Fruit fly (Drosophila melanogaster): ENCODE measurements around the gene CG1983.

DNA sequence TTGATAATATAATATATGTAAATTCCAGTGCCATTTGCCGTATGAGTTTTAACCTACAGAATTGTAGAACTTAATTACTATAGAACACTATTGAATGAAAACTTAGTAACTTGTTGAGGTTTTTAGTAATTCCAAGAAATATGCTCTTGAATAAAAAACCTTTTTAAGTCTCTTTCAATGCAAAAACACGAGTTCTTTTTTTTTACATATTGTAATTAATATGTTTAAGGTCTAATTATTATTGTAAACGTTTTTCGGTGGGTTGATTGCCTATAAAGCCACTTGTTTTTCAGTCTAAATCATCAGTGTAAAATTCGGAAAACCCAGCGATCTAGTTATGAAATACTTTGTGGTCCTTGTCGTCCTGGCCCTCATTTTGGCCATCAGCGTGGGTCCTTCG is 32.1 kb upstream of the CG1983 start, which contains the start of gene Anp:
- TF ChIP-seq Abd-B (GFP tag; optimal IDR thresholded peaks at IDR 0.05) (no peak), Dfd (GFP tag; optimal IDR thresholded peaks at IDR 0.05) (no peak), sv (GFP tag; optimal IDR thresholded peaks at IDR 0.05) (no peak), OdsH (GFP tag; optimal IDR thresholded peaks at IDR 0.05) (no peak), Vsx2 (GFP tag; optimal IDR thresholded peaks at IDR 0.05; ENCODE audit: partially characterized antibody) (no peak), dsf (GFP tag; optimal IDR thresholded peaks at IDR 0.05; ENCODE audit: borderline replicate concordance) (no peak), psq (GFP tag; optimal IDR thresholded peaks at IDR 0.05) (no peak), jim (GFP tag; optimal IDR thresholded peaks at IDR 0.05) (no peak), tai (GFP tag; optimal IDR thresholded peaks at IDR 0.05) (no peak), h (GFP tag; optimal IDR thresholded peaks at IDR 0.05) (no peak), ey (GFP tag; optimal IDR thresholded peaks at IDR 0.05) (no peak), dmrt93B (GFP tag; optimal IDR thresholded peaks at IDR 0.05) (no peak)

All from whole organism, wandering third instar larva.